Fruit fly (Drosophila melanogaster) whole organism, embryonic: ENCODE measurements around the gene CG5516.

Source experiments
- Aef1 ChIP-seq: fragments of 200-800 bp; sonication (Bioruptor generic); IDR thresholded peaks from 3 replicates; pipeline ENCODE4 v1.3.6; 2022; ENCODE audit warnings: missing biosample characterization, missing genetic modification characterization
- CG10321 ChIP-seq: fragments of 200-800 bp; sonication (Bioruptor generic); IDR thresholded peaks from 2 replicates; pipeline ENCODE4 v1.3.6; 2022; ENCODE audit warnings: missing biosample characterization, missing genetic modification characterization
- CG11695 ChIP-seq: fragments of 200-800 bp; sonication (Bioruptor generic); IDR thresholded peaks from 3 replicates; pipeline ENCODE4 v1.3.6; 2022; ENCODE audit warnings: missing biosample characterization, missing genetic modification characterization
- CG12071 ChIP-seq: fragments of 200-800 bp; sonication (Bioruptor generic); optimal IDR thresholded peaks from 3 replicates; lab custom pipeline; 2018; ENCODE audit warnings: missing biosample characterization, mild to moderate bottlenecking, missing genetic modification characterization
- CG12391 ChIP-seq: fragments of 200-800 bp; sonication (Bioruptor generic); optimal IDR thresholded peaks from 3 replicates; lab custom pipeline; 2018; ENCODE audit warnings: missing biosample characterization, mild to moderate bottlenecking, missing genetic modification characterization, moderate library complexity
- CG13287 ChIP-seq: fragments of 200-800 bp; sonication (Bioruptor generic); IDR thresholded peaks from 2 replicates; pipeline ENCODE4 v1.3.6; 2022; ENCODE audit warnings: missing biosample characterization, missing genetic modification characterization; ENCODE audit not compliant: partially characterized antibody
- CG13775 ChIP-seq: fragments of 200-800 bp; sonication (Bioruptor generic); optimal IDR thresholded peaks from 3 replicates; lab custom pipeline; 2017; ENCODE audit warnings: missing biosample characterization, mild to moderate bottlenecking, missing genetic modification characterization
- CG17829 ChIP-seq: fragments of 200-800 bp; optimal IDR thresholded peaks from 2 replicates; lab custom pipeline; 2019; ENCODE audit warnings: missing biosample characterization, mild to moderate bottlenecking, missing genetic modification characterization, moderate library complexity
- CG18619 ChIP-seq: fragments of 200-800 bp; sonication (Bioruptor generic); optimal IDR thresholded peaks from 3 replicates; lab custom pipeline; 2017; ENCODE audit warnings: missing biosample characterization, mild to moderate bottlenecking, missing genetic modification characterization
- CG2120 ChIP-seq: fragments of 200-800 bp; sonication (Bioruptor generic); optimal IDR thresholded peaks from 3 replicates; lab custom pipeline; 2016; ENCODE audit warnings: missing biosample characterization, missing genetic modification characterization
- CG2199 ChIP-seq: fragments of 200-800 bp; sonication (Bioruptor generic); IDR thresholded peaks from 3 replicates; pipeline ENCODE4 v1.3.6; 2022; ENCODE audit warnings: missing biosample characterization, missing genetic modification characterization
- CG31224 ChIP-seq: fragments of 200-800 bp; sonication (Bioruptor generic); IDR thresholded peaks from 2 replicates; pipeline ENCODE4 v1.3.6; 2022; ENCODE audit warnings: missing biosample characterization, missing genetic modification characterization
- CG31441 ChIP-seq: fragments of 200-800 bp; sonication (Bioruptor generic); IDR thresholded peaks from 2 replicates; pipeline ENCODE4 v1.3.6; 2022; ENCODE audit warnings: missing biosample characterization, missing genetic modification characterization
- CG42726 ChIP-seq: fragments of 200-800 bp; sonication (Bioruptor generic); IDR thresholded peaks from 2 replicates; pipeline ENCODE4 v1.3.6; 2022; ENCODE audit warnings: missing biosample characterization, missing genetic modification characterization; ENCODE audit not compliant: partially characterized antibody
- CG5245 ChIP-seq: fragments of 200-800 bp; sonication (Bioruptor generic); optimal IDR thresholded peaks from 3 replicates; lab custom pipeline; 2016; ENCODE audit warnings: missing biosample characterization, missing genetic modification characterization
- CG8765 ChIP-seq: fragments of 200-800 bp; sonication (Bioruptor generic); IDR thresholded peaks from 2 replicates; pipeline ENCODE4 v1.3.6; 2022; ENCODE audit warnings: missing biosample characterization, missing genetic modification characterization
- CoRest ChIP-seq: fragments of 200-800 bp; sonication (Bioruptor generic); optimal IDR thresholded peaks from 3 replicates; lab custom pipeline; 2018; ENCODE audit warnings: missing biosample characterization, mild to moderate bottlenecking, missing genetic modification characterization, moderate library complexity
- Dbx ChIP-seq: fragments of 200-800 bp; sonication (Bioruptor generic); IDR thresholded peaks from 3 replicates; pipeline ENCODE4 v1.3.6; 2022; ENCODE audit warnings: missing biosample characterization, missing genetic modification characterization
- Dek ChIP-seq: fragments of 200-800 bp; sonication (Bioruptor generic); optimal IDR thresholded peaks from 3 replicates; lab custom pipeline; 2019; ENCODE audit warnings: missing biosample characterization, mild to moderate bottlenecking, missing genetic modification characterization, moderate library complexity
- Dref ChIP-seq: fragments of 200-800 bp; sonication (Bioruptor generic); IDR thresholded peaks from 2 replicates; pipeline ENCODE4 v1.3.6; 2022; ENCODE audit warnings: missing biosample characterization, missing genetic modification characterization
- HLH4C ChIP-seq: fragments of 200-800 bp; sonication (Bioruptor generic); IDR thresholded peaks from 3 replicates; pipeline ENCODE4 v1.3.6; 2022; ENCODE audit warnings: missing biosample characterization, missing genetic modification characterization; ENCODE audit not compliant: partially characterized antibody
- Jarid2 ChIP-seq: fragments of 200-800 bp; sonication (Bioruptor generic); optimal IDR thresholded peaks from 3 replicates; lab custom pipeline; 2017; ENCODE audit warnings: mild to moderate bottlenecking, missing biosample characterization, missing genetic modification reagents, missing genetic modification characterization
- Nf-YC ChIP-seq: fragments of 200-800 bp; optimal IDR thresholded peaks from 3 replicates; lab custom pipeline; 2019; ENCODE audit warnings: missing biosample characterization, mild to moderate bottlenecking, missing genetic modification characterization, moderate library complexity
- Oaz ChIP-seq: fragments of 200-800 bp; sonication (Bioruptor generic); IDR thresholded peaks from 2 replicates; pipeline ENCODE4 v1.3.6; 2022; ENCODE audit warnings: missing biosample characterization, missing genetic modification characterization
- cato ChIP-seq: fragments of 200-800 bp; sonication (Bioruptor generic); optimal IDR thresholded peaks from 2 replicates; lab custom pipeline; 2016; ENCODE audit warnings: missing biosample characterization, missing genetic modification characterization, borderline replicate concordance
- chm ChIP-seq: fragments of 200-800 bp; sonication (Bioruptor generic); IDR thresholded peaks from 2 replicates; pipeline ENCODE4 v1.3.6; 2022; ENCODE audit warnings: missing biosample characterization, missing genetic modification characterization
- crol ChIP-seq: fragments of 200-800 bp; sonication (Bioruptor generic); IDR thresholded peaks from 2 replicates; pipeline ENCODE4 v1.3.6; 2022; ENCODE audit warnings: missing biosample characterization, missing genetic modification characterization
- cwo ChIP-seq: fragments of 200-800 bp; sonication (Bioruptor generic); optimal IDR thresholded peaks from 3 replicates; lab custom pipeline; 2017; ENCODE audit warnings: missing biosample characterization, missing genetic modification characterization, mild to moderate bottlenecking, moderate library complexity, missing genetic modification reagents
- danr ChIP-seq: fragments of 200-800 bp; sonication (Bioruptor generic); IDR thresholded peaks from 2 replicates; pipeline ENCODE4 v1.3.6; 2022; ENCODE audit warnings: missing biosample characterization, missing genetic modification characterization
- gem ChIP-seq: fragments of 200-800 bp; sonication (Bioruptor generic); optimal IDR thresholded peaks from 2 replicates; lab custom pipeline; 2019; ENCODE audit warnings: missing biosample characterization, mild to moderate bottlenecking, missing genetic modification characterization, moderate library complexity
- hbn ChIP-seq: fragments of 200-800 bp; sonication (Bioruptor generic); IDR thresholded peaks from 2 replicates; pipeline ENCODE4 v1.3.6; 2022; ENCODE audit warnings: missing biosample characterization, missing genetic modification characterization; ENCODE audit not compliant: partially characterized antibody
- insv ChIP-seq, 2 experiments: fragments of 200-800 bp; sonication (Bioruptor generic); optimal IDR thresholded peaks; 3 replicates each; lab custom pipeline; 2016 to 2018; ENCODE audit warnings: missing biosample characterization in 2 of 2, missing genetic modification characterization in 2 of 2
- lab ChIP-seq: fragments of 200-800 bp; sonication (Bioruptor generic); optimal IDR thresholded peaks from 3 replicates; lab custom pipeline; 2017; ENCODE audit warnings: missing biosample characterization, missing genetic modification characterization, mild to moderate bottlenecking, moderate library complexity, missing genetic modification reagents
- mirr ChIP-seq: fragments of 200-800 bp; sonication (Bioruptor generic); optimal IDR thresholded peaks from 3 replicates; lab custom pipeline; 2018; ENCODE audit warnings: missing biosample characterization, mild to moderate bottlenecking, missing genetic modification characterization
- nom ChIP-seq: fragments of 200-800 bp; sonication (Bioruptor generic); optimal IDR thresholded peaks from 2 replicates; lab custom pipeline; 2017; ENCODE audit warnings: missing biosample characterization, missing genetic modification characterization, mild to moderate bottlenecking, moderate library complexity, missing genetic modification reagents
- oc ChIP-seq: fragments of 200-800 bp; sonication (Bioruptor generic); optimal IDR thresholded peaks from 2 replicates; lab custom pipeline; 2018; ENCODE audit warnings: missing biosample characterization, mild to moderate bottlenecking, missing genetic modification characterization, moderate library complexity
- onecut ChIP-seq: fragments of 200-800 bp; sonication (Bioruptor generic); IDR thresholded peaks from 2 replicates; pipeline ENCODE4 v1.3.6; 2022; ENCODE audit warnings: missing biosample characterization, missing genetic modification characterization
- sna ChIP-seq: fragments of 200-800 bp; sonication (Bioruptor generic); IDR thresholded peaks from 2 replicates; pipeline ENCODE4 v1.3.6; 2022; ENCODE audit warnings: missing biosample characterization, missing genetic modification characterization; ENCODE audit not compliant: partially characterized antibody
- sug ChIP-seq: fragments of 200-800 bp; optimal IDR thresholded peaks from 2 replicates; lab custom pipeline; 2019; ENCODE audit warnings: missing biosample characterization, mild to moderate bottlenecking, missing genetic modification characterization, moderate library complexity
- tll ChIP-seq, 2 experiments: fragments of 200-800 bp in 1 of 2; fragments of >200 bp in 1 of 2; sonication (Bioruptor generic) in 1 of 2; optimal IDR thresholded peaks; 2 replicates each; lab custom pipeline; 2017 to 2019; ENCODE audit warnings: missing biosample characterization in 2 of 2, missing genetic modification characterization in 2 of 2, mild to moderate bottlenecking in 1 of 2, moderate library complexity in 1 of 2
- trh ChIP-seq: fragments of 200-800 bp; sonication (Bioruptor generic); optimal IDR thresholded peaks from 2 replicates; lab custom pipeline; 2016; ENCODE audit warnings: missing biosample characterization, missing genetic modification characterization
- vvl ChIP-seq: fragments of 200-800 bp; sonication (Bioruptor generic); IDR thresholded peaks from 2 replicates; pipeline ENCODE4 v1.3.6; 2022; ENCODE audit warnings: missing biosample characterization, missing genetic modification characterization

CG5516 gene

DNA sequence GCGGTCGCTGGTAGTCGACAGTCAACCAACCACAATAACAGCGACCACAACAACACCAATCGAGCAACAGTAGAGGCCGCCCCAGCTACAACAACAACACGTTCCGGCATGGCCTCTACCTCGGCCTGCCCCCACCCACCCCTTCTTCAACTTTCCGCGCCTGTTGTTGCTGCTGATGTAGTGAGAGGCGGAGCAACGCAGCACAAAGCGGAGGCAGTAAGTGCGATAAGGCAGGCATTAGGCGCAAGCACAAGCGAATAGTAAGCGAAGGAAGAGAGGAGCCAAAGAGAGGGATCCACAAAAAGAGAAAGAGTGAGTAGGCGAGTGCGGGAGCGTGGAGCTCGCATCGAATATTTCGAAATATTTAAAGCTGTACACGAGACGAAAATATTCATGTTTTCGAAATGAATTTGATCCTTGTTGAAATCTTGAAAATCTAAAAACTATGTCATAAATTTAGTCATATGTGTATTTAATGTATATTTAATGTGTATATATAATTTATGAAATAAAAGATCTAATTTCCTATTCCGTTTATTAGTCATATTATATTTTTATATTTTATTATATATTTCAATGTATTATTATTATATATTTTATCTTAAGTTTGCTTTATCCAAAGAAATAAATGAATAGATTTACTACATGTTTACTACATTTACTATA lies 29.6 kb downstream of the CG5516 start (continued):
- TF ChIP-seq Nf-YC (tag; lab: Kevin White, UChicago) (peak; percentile 99), hbn (GFP tag; lab: Robert Waterston, UW) (peak; percentile 23; the same call in 1 of the 2 replicates), sug (peak; percentile 72), CG13287 (GFP tag; lab: Robert Waterston, UW) (peak; percentile 25; the same call in 1 of the 2 replicates), Dek (tag; lab: Kevin White, UChicago) (no peak), tll (GFP tag; optimal IDR thresholded peaks at IDR 0.05; lab: Kevin White, UChicago) (no peak), CoRest (tag; lab: Kevin White, UChicago) (peak; percentile 22), crol (GFP tag; lab: Robert Waterston, UW) (peak; percentile 100), cwo (GFP tag; lab: Kevin White, UChicago) (peak; percentile 35), CG5245 (GFP tag; lab: Kevin White, UChicago) (no peak), CG18619 (GFP tag; lab: Kevin White, UChicago) (no peak), CG42726 (GFP tag; lab: Robert Waterston, UW) (0 out of 2 replicates have a peak, but pooled peaks have one; percentile 35), sna (GFP tag; lab: Robert Waterston, UW) (peak; percentile 56), oc (tag; lab: Kevin White, UChicago) (peak; percentile 30), danr (no peak), nom (peak; percentile 31), Oaz (GFP tag; lab: Robert Waterston, UW) (0 out of 2 replicates have a peak, but pooled peaks have one; percentile 11), Aef1 (GFP tag; lab: Robert Waterston, UW) (peak; percentile 94), CG2120 (GFP tag; lab: Kevin White, UChicago) (no peak), CG13775 (no peak), mirr (GFP tag; lab: Kevin White, UChicago) (peak; percentile 88), HLH4C (GFP tag; lab: Robert Waterston, UW) (0 out of 3 replicates have a peak, but pooled peaks have one; percentile 29), insv (GFP tag; optimal IDR thresholded peaks at IDR 0.05; lab: Kevin White, UChicago) (no peak), CG31441 (GFP tag; lab: Robert Waterston, UW) (peak; percentile 32; the same call in 1 of the 2 replicates), chm (peak; percentile 40; the same call in 1 of the 2 replicates), CG17829 (tag; lab: Kevin White, UChicago) (peak; percentile 32), onecut (GFP tag; lab: Robert Waterston, UW) (no peak), CG12071 (GFP tag; lab: Kevin White, UChicago) (peak; percentile 2), CG11695 (peak; percentile 22; the same call in 1 of the 3 replicates), Dref (GFP tag; lab: Robert Waterston, UW) (0 out of 2 replicates have a peak, but pooled peaks have one; percentile 15), CG31224 (GFP tag; lab: Robert Waterston, UW) (no peak), CG8765 (GFP tag; lab: Robert Waterston, UW) (peak; percentile 56; the same call in 1 of the 2 replicates), Dbx (GFP tag; lab: Robert Waterston, UW) (no peak), gem (tag; lab: Kevin White, UChicago) (peak; percentile 57), Jarid2 (GFP tag; lab: Kevin White, UChicago) (peak; percentile 59), cato (no peak), lab (peak; percentile 32), CG2199 (peak; percentile 78; the same call in 2 of the 3 replicates), CG12391 (tag; lab: Kevin White, UChicago) (peak; percentile 32), trh (no peak), vvl (GFP tag; lab: Robert Waterston, UW) (peak; percentile 75), CG10321 (GFP tag; lab: Robert Waterston, UW) (peak; percentile 85)
